Worm (Caenorhabditis elegans): ENCODE measurements around the gene par-3.

The par-3 gene

DNA sequence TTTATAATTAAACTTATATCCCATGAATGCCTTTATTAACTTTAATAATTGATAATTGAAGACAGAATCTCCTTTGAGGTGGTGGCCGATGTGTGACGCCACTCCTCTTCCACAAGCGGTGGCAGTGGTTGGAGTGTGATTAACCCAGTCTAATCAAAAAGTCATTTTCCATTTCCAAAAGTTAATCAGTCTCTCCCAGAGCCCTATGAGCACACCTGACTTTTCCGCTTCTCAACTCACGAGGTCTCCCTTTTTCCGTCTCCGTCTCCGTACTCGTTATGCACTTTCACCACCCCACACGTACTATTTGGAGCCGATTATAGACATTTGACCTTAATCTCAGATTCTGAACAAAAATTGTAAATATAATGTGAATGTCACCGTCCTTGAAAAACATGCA is 21.3 kb upstream of the par-3 start (continued):
- no peak for TF ChIP-seq alr-1 (tag; optimal IDR thresholded peaks at IDR 0.05; ENCODE audit: borderline replicate concordance)
- TF ChIP-seq C34B4.2 (tag; optimal IDR thresholded peaks at IDR 0.05), result no peak
- peak; percentile 46 for TF ChIP-seq nhr-85 (tag)
- TF ChIP-seq nhr-19 (GFP tag; conservative IDR thresholded peaks at IDR 0.05), result no peak
- no peak for TF ChIP-seq tlp-1 (tag; optimal IDR thresholded peaks at IDR 0.05)
- peak; percentile 19 for TF ChIP-seq dsc-1 (tag; optimal IDR thresholded peaks at IDR 0.05)
- TF ChIP-seq mab-9 (GFP tag; IDR thresholded peaks at IDR 0.05), result no peak
- no peak for TF ChIP-seq egl-13 (tag; optimal IDR thresholded peaks at IDR 0.05)
- TF ChIP-seq fkh-4 (tag; optimal IDR thresholded peaks at IDR 0.05; ENCODE audit: borderline replicate concordance), result no peak
- TF ChIP-seq ces-1 (GFP tag; optimal IDR thresholded peaks at IDR 0.05), result no peak
- TF ChIP-seq irx-1 (tag; optimal IDR thresholded peaks at IDR 0.05), result no peak
- no peak for TF ChIP-seq hlh-4 (tag; optimal IDR thresholded peaks at IDR 0.05)
- TF ChIP-seq snpc-4 (tag; optimal IDR thresholded peaks at IDR 0.05), result no peak
- TF ChIP-seq nhr-28 (tag; optimal IDR thresholded peaks at IDR 0.05), result no peak
- peak; percentile 2 for TF ChIP-seq ceh-8 (GFP tag; optimal IDR thresholded peaks at IDR 0.05)
- no peak for TF ChIP-seq blmp-1 (tag; optimal IDR thresholded peaks at IDR 0.05)
- TF ChIP-seq lin-39 (tag; optimal IDR thresholded peaks at IDR 0.05), result no peak
- no peak for TF ChIP-seq ceh-82 (tag; optimal IDR thresholded peaks at IDR 0.05)
- TF ChIP-seq fkh-10 (GFP tag; optimal IDR thresholded peaks at IDR 0.05), result no peak
- TF ChIP-seq lir-3 (tag; optimal IDR thresholded peaks at IDR 0.05; ENCODE audit: poor library complexity), result no peak
- TF ChIP-seq vab-15 (tag; optimal IDR thresholded peaks at IDR 0.05), result no peak
- TF ChIP-seq efl-1 (optimal IDR thresholded peaks at IDR 0.05), result no peak
- peak in 1 of 2 experiments; percentile 49 for TF ChIP-seq efl-1 (GFP tag; optimal IDR thresholded peaks at IDR 0.05 in 1 of 2)
- TF ChIP-seq lin-13 (GFP tag; optimal IDR thresholded peaks at IDR 0.05), result no peak
- peak; percentile 56 for TF ChIP-seq fkh-8 (tag; optimal IDR thresholded peaks at IDR 0.05)

DNA sequence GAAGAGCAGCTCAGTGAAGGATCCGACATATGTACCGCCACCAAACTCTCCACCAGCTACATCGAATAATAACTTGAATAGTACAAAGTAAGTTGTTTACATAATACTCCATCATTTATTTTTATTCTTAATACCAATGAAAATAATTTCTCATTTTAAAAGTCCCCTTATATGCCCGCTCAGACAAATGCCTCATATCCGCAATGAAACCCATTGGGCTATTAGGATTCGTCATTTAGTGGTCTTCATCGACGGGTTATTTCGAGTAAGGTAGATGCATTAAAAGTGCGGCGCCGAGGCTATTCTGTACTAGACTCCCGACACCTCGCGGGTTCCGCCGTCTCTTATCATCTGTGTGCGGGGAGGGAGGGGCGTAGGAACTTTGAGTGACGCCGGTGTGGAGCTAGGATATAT is 10.3 kb upstream of the par-3 start:
- TF ChIP-seq ceh-8 (GFP tag; optimal IDR thresholded peaks at IDR 0.05) (no peak), egl-27 (tag; optimal IDR thresholded peaks at IDR 0.05) (no peak), aha-1 (tag; optimal IDR thresholded peaks at IDR 0.05) (no peak), nhr-47 (tag; optimal IDR thresholded peaks at IDR 0.05) (peak; percentile 77), nhr-85 (tag) (peak; percentile 85), skn-1 (tag; optimal IDR thresholded peaks at IDR 0.05) (no peak), sox-4 (tag; optimal IDR thresholded peaks at IDR 0.05) (no peak), snu-23 (GFP tag; optimal IDR thresholded peaks at IDR 0.05) (peak; percentile 54), pax-3 (tag; optimal IDR thresholded peaks at IDR 0.05) (no peak), ces-1 (GFP tag; optimal IDR thresholded peaks at IDR 0.05) (no peak), ztf-4 (tag; optimal IDR thresholded peaks at IDR 0.05) (no peak), nhr-20 (tag; optimal IDR thresholded peaks at IDR 0.05) (peak; percentile 62), hpl-2 (GFP tag; optimal IDR thresholded peaks at IDR 0.05) (no peak), ets-5 (GFP tag; IDR thresholded peaks at IDR 0.05) (no peak), alr-1 (tag; optimal IDR thresholded peaks at IDR 0.05; ENCODE audit: borderline replicate concordance) (no peak), ztf-11 (tag; optimal IDR thresholded peaks at IDR 0.05) (peak in 1 of 2 experiments; percentile 1), nhr-12 (tag; optimal IDR thresholded peaks at IDR 0.05) (no peak), nhr-28 (tag; optimal IDR thresholded peaks at IDR 0.05) (no peak), vab-15 (tag; optimal IDR thresholded peaks at IDR 0.05) (no peak), efl-3 (GFP tag; optimal IDR thresholded peaks at IDR 0.05) (no peak), lin-35 (GFP tag; optimal IDR thresholded peaks at IDR 0.05) (peak in 1 of 2 experiments; percentile 29), nhr-84 (tag; optimal IDR thresholded peaks at IDR 0.05) (no peak), dpl-1 (GFP tag; optimal IDR thresholded peaks at IDR 0.05) (no peak), hlh-17 (GFP tag; optimal IDR thresholded peaks at IDR 0.05; ENCODE audit: borderline replicate concordance) (no peak), tbx-2 (tag; optimal IDR thresholded peaks at IDR 0.05) (no peak), F16B12.6 (tag; optimal IDR thresholded peaks at IDR 0.05) (no peak), snpc-4 (tag; optimal IDR thresholded peaks at IDR 0.05) (peak; percentile 98), isw-1 (GFP tag; IDR thresholded peaks at IDR 0.05) (no peak), elt-3 (tag; optimal IDR thresholded peaks at IDR 0.05) (no peak), xbp-1 (tag; optimal IDR thresholded peaks at IDR 0.05) (peak; percentile 26), unc-62 (GFP tag; optimal IDR thresholded peaks at IDR 0.05) (no peak), C34B4.2 (tag; optimal IDR thresholded peaks at IDR 0.05) (no peak), mep-1 (tag; optimal IDR thresholded peaks at IDR 0.05) (no peak), swsn-7 (tag; optimal IDR thresholded peaks at IDR 0.05) (peak; percentile 44), zag-1 (tag; optimal IDR thresholded peaks at IDR 0.05) (no peak)
